Worm (Caenorhabditis elegans) whole organism, L3 larva: ENCODE results near the gene F32D8.14.

Source experiments
- R02D3.7 ChIP-seq: fragments of 150-350 bp; optimal IDR thresholded peaks from 2 replicates; lab custom pipeline; 2014; ENCODE audit warnings: missing biosample characterization, missing genetic modification characterization
- ZK546.5 ChIP-seq: sonication (generic microtip); optimal IDR thresholded peaks from 2 replicates; lab custom pipeline; 2017; ENCODE audit warnings: missing biosample characterization, missing genetic modification characterization
- aly-2 ChIP-seq: fragments of 150-350 bp; optimal IDR thresholded peaks from 2 replicates; lab custom pipeline; 2014; ENCODE audit warnings: missing biosample characterization, missing genetic modification characterization
- ama-1 ChIP-seq: fragments of 150-350 bp; optimal IDR thresholded peaks from 2 replicates; lab custom pipeline; 2018
- ceh-16 ChIP-seq: sonication (generic microtip); optimal IDR thresholded peaks from 2 replicates; lab custom pipeline; 2017; ENCODE audit warnings: missing biosample characterization, missing genetic modification characterization
- ceh-28 ChIP-seq: fragments of 150-350 bp; optimal IDR thresholded peaks from 2 replicates; lab custom pipeline; 2014; ENCODE audit warnings: missing biosample characterization, missing genetic modification reagents, missing genetic modification characterization
- ceh-9 ChIP-seq: sonication (generic microtip); optimal IDR thresholded peaks from 2 replicates; lab custom pipeline; 2018; ENCODE audit warnings: missing biosample characterization, missing genetic modification characterization
- daf-12 ChIP-seq: fragments of 150-350 bp; optimal IDR thresholded peaks from 2 replicates; lab custom pipeline; 2014; ENCODE audit warnings: missing biosample characterization, missing genetic modification reagents, missing genetic modification characterization
- egl-27 ChIP-seq: sonication (generic microtip); optimal IDR thresholded peaks from 4 replicates; lab custom pipeline; 2017; ENCODE audit warnings: missing biosample characterization, missing genetic modification reagents, missing genetic modification characterization
- egl-5 ChIP-seq: fragments of 150-350 bp; optimal IDR thresholded peaks from 2 replicates; lab custom pipeline; 2017; ENCODE audit warnings: missing biosample characterization, missing genetic modification reagents, missing genetic modification characterization, inconsistent platforms
- elt-2 ChIP-seq: sonication (generic microtip); optimal IDR thresholded peaks from 2 replicates; lab custom pipeline; 2016; ENCODE audit warnings: missing genetic modification reagents, mild to moderate bottlenecking, missing genetic modification characterization, missing compliant biosample characterization
- elt-3 ChIP-seq, 3 experiments: fragments of 150-350 bp in 1 of 3; sonication (generic microtip) in 2 of 3; optimal IDR thresholded peaks; 2 replicates in 2 of 3; 4 replicates in 1 of 3; lab custom pipeline; 2014 to 2017; ENCODE audit warnings: missing biosample characterization in 3 of 3, missing genetic modification characterization in 3 of 3
- fkh-10 ChIP-seq: sonication (generic microtip); optimal IDR thresholded peaks from 2 replicates; lab custom pipeline; 2017; ENCODE audit warnings: missing biosample characterization, missing genetic modification reagents, missing genetic modification characterization
- fkh-2 ChIP-seq: fragments of 150-350 bp; optimal IDR thresholded peaks from 2 replicates; lab custom pipeline; 2014; ENCODE audit warnings: missing biosample characterization, missing genetic modification reagents, missing genetic modification characterization
- fos-1 ChIP-seq: fragments of 150-350 bp; optimal IDR thresholded peaks from 2 replicates; lab custom pipeline; 2014; ENCODE audit warnings: missing biosample characterization, missing genetic modification characterization
- hmg-11 ChIP-seq: sonication (generic microtip); optimal IDR thresholded peaks from 2 replicates; lab custom pipeline; 2016; ENCODE audit warnings: missing genetic modification characterization, missing compliant biosample characterization
- jun-1 ChIP-seq: fragments of 150-350 bp; optimal IDR thresholded peaks from 2 replicates; lab custom pipeline; 2014; ENCODE audit warnings: missing biosample characterization, missing genetic modification reagents, missing genetic modification characterization
- lin-39 ChIP-seq: fragments of 150-350 bp; optimal IDR thresholded peaks from 2 replicates; lab custom pipeline; 2018; ENCODE audit warnings: missing biosample characterization, missing genetic modification reagents, missing genetic modification characterization
- lsy-12 ChIP-seq: sonication (generic microtip); optimal IDR thresholded peaks from 2 replicates; lab custom pipeline; 2016; ENCODE audit warnings: mild to moderate bottlenecking, missing genetic modification characterization, missing compliant biosample characterization
- mdl-1 ChIP-seq: fragments of 150-350 bp; optimal IDR thresholded peaks from 2 replicates; lab custom pipeline; 2014; ENCODE audit warnings: missing biosample characterization, missing genetic modification characterization
- mml-1 ChIP-seq: fragments of 150-350 bp; sonication (generic microtip); optimal IDR thresholded peaks from 3 replicates; lab custom pipeline; 2014; ENCODE audit warnings: missing biosample characterization, missing genetic modification characterization
- nfya-1 ChIP-seq: sonication (generic microtip); optimal IDR thresholded peaks from 2 replicates; lab custom pipeline; 2017; ENCODE audit warnings: missing genetic modification characterization, mild to moderate bottlenecking, missing compliant biosample characterization, antibody characterized with exemption, moderate library complexity; ENCODE audit not compliant: insufficient read depth
- nhr-11 ChIP-seq: fragments of 150-350 bp; optimal IDR thresholded peaks from 2 replicates; lab custom pipeline; 2014; ENCODE audit warnings: missing biosample characterization, missing genetic modification characterization
- nhr-12 ChIP-seq: fragments of 150-350 bp; optimal IDR thresholded peaks from 2 replicates; lab custom pipeline; 2014; ENCODE audit warnings: missing biosample characterization, missing genetic modification characterization
- nhr-23 ChIP-seq: fragments of 150-350 bp; optimal IDR thresholded peaks from 2 replicates; lab custom pipeline; 2014; ENCODE audit warnings: missing biosample characterization, missing genetic modification reagents, missing genetic modification characterization
- nhr-237 ChIP-seq: fragments of 150-350 bp; optimal IDR thresholded peaks from 2 replicates; lab custom pipeline; 2014; ENCODE audit warnings: missing biosample characterization, missing genetic modification characterization
- nhr-25 ChIP-seq: sonication (generic microtip); optimal IDR thresholded peaks from 2 replicates; lab custom pipeline; 2017; ENCODE audit warnings: missing biosample characterization, missing genetic modification characterization
- nhr-28 ChIP-seq: fragments of 150-350 bp; optimal IDR thresholded peaks from 2 replicates; lab custom pipeline; 2014; ENCODE audit warnings: missing biosample characterization, missing genetic modification characterization
- nhr-67 ChIP-seq: fragments of 150-350 bp; optimal IDR thresholded peaks from 2 replicates; lab custom pipeline; 2014; ENCODE audit warnings: missing biosample characterization, missing genetic modification characterization
- nhr-76 ChIP-seq: fragments of 150-350 bp; sonication (generic microtip); optimal IDR thresholded peaks from 5 replicates; lab custom pipeline; 2014; ENCODE audit warnings: missing biosample characterization, missing genetic modification characterization
- nhr-77 ChIP-seq: fragments of 150-350 bp; optimal IDR thresholded peaks from 2 replicates; lab custom pipeline; 2014; ENCODE audit warnings: missing biosample characterization, missing genetic modification characterization
- pha-4 ChIP-seq: fragments of 150-350 bp; optimal IDR thresholded peaks from 2 replicates; lab custom pipeline; 2014; ENCODE audit warnings: missing biosample characterization, missing genetic modification reagents, missing genetic modification characterization
- pqm-1 ChIP-seq: fragments of 150-350 bp; optimal IDR thresholded peaks from 2 replicates; lab custom pipeline; 2017; ENCODE audit warnings: missing biosample characterization, missing genetic modification characterization, inconsistent platforms
- skn-1 ChIP-seq: fragments of 150-350 bp; optimal IDR thresholded peaks from 2 replicates; lab custom pipeline; 2014; ENCODE audit warnings: missing biosample characterization, missing genetic modification characterization
- snpc-4 ChIP-seq: fragments of 150-350 bp; optimal IDR thresholded peaks from 2 replicates; lab custom pipeline; 2014; ENCODE audit warnings: missing biosample characterization, missing genetic modification characterization
- tbx-2 ChIP-seq: sonication (generic microtip); optimal IDR thresholded peaks from 2 replicates; lab custom pipeline; 2016; ENCODE audit warnings: mild to moderate bottlenecking, missing genetic modification characterization, missing compliant biosample characterization
- unc-39 ChIP-seq: sonication (generic microtip); optimal IDR thresholded peaks from 4 replicates; lab custom pipeline; 2017; ENCODE audit warnings: missing biosample characterization, missing genetic modification characterization

The F32D8.14 gene

DNA sequence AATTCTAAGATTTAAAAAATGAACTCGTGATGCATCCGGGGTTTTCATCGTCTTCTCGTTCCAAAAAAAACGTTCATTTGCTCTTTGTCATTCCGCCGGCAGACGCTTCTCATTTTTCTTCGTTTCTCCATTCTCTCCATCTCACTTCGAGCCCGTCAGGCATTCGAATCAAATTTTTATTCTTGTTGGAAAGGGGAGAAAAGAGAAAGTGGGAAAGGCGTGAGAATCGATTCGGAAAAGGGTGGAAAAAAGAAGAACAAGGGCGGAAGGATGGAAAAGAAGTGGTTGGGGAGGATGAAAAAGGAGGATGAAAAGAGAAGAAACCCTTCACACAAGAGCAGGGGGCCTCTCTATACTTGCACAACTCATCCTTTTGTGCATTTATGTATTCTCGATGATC lies 10.2 kb upstream of the F32D8.14 start:
- TF ChIP-seq ceh-16 (tag; lab: Kevin White, UChicago) (no peak), nhr-12 (tag; lab: Kevin White, UChicago) (no peak), tbx-2 (tag; lab: Kevin White, UChicago) (no peak), hmg-11 (tag; lab: Kevin White, UChicago) (peak; percentile 48), ZK546.5 (tag; lab: Kevin White, UChicago) (no peak), nhr-28 (no peak), egl-27 (tag; lab: Kevin White, UChicago) (no peak), pha-4 (tag; lab: Kevin White, UChicago) (no peak), lin-39 (tag; lab: Kevin White, UChicago) (peak; percentile 52), fkh-10 (GFP tag; lab: Kevin White, UChicago) (peak; percentile 52), nhr-237 (no peak), daf-12 (tag; lab: Kevin White, UChicago) (no peak), egl-5 (tag; lab: Kevin White, UChicago) (no peak), nfya-1 (tag; lab: Kevin White, UChicago) (peak; percentile 39), fos-1 (tag; lab: Kevin White, UChicago) (no peak), mdl-1 (no peak), ama-1 (lab: Kevin White, UChicago) (no peak)

DNA sequence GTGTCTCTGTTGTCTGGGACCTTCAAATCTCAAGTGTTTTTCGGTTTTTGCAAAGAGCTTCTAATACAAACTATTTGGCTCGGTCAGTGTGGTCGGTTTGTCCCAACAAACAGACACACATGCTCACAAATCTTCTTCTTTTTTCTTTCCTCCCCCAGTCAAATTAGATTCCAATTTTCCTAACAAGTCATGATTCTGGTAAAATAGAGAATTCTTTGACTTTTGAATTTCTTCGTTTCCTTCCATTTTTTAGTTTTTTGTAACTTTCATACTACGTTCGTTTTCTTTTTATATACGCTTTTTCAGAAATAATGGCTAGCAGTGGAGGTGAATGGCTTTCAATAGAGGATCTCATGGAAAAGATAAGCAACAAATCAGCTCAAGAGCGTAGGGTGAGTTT lies 9.2 kb upstream of the F32D8.14 start, which contains the start of gene F32D8.15:
TSS of gene F32D8.15 (plus strand) at position 301 of the 400 bp plus-strand sequence.
- TF ChIP-seq tbx-2 (tag; lab: Kevin White, UChicago) = no peak
- TF ChIP-seq fos-1 (tag; lab: Kevin White, UChicago) = no peak
- TF ChIP-seq ceh-9 (tag; lab: Kevin White, UChicago) = no peak
- no peak for TF ChIP-seq lsy-12 (tag; lab: Kevin White, UChicago)
- no peak for TF ChIP-seq unc-39
- TF ChIP-seq aly-2 = no peak
- TF ChIP-seq nhr-12 (tag; lab: Kevin White, UChicago) = no peak
- no peak for TF ChIP-seq snpc-4
- no peak for TF ChIP-seq nhr-77 (tag; lab: Kevin White, UChicago)
- no peak for TF ChIP-seq skn-1 (tag; lab: Kevin White, UChicago)
- TF ChIP-seq mml-1 (tag; lab: Kevin White, UChicago) = no peak
- TF ChIP-seq nhr-25 = no peak
- TF ChIP-seq egl-5 (tag; lab: Kevin White, UChicago) = no peak
- TF ChIP-seq ceh-28 (tag; lab: Kevin White, UChicago) = no peak
- no peak for TF ChIP-seq lin-39 (tag; lab: Kevin White, UChicago)
- no peak for TF ChIP-seq mdl-1
- no peak for TF ChIP-seq ceh-16 (tag; lab: Kevin White, UChicago)
- TF ChIP-seq R02D3.7 (tag; lab: Kevin White, UChicago) = no peak
- no peak for TF ChIP-seq nhr-23 (tag; lab: Kevin White, UChicago)
- TF ChIP-seq, all 47 proteins: peak for 0

DNA sequence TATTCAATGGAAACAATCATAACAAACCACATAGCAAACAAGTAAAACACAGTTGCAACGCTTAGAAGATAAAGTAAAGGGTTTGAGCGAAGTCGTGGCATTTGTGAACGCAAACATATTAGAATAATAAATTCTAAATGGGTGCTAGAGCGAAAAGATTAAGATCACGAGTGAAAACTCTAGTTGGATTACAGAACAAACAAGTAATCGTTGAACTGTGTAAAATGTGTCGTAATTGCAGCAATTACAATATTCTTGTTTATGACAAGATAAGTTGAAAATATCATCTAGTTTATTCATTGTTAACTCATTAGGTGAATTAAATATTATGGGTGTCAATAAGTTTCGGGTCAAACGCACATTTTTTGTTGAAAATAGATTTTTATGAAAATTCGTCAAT lies 8.1 kb upstream of the F32D8.14 start, which contains the start of gene F32D8.8:
TSS of gene F32D8.8 (minus strand) at position 101 of the 400 bp plus-strand sequence.
- TF ChIP-seq aly-2 = no peak
- no peak for TF ChIP-seq nhr-67 (tag; lab: Kevin White, UChicago)
- TF ChIP-seq jun-1 (tag; lab: Kevin White, UChicago) = no peak
- no peak for TF ChIP-seq nhr-12 (tag; lab: Kevin White, UChicago)

DNA sequence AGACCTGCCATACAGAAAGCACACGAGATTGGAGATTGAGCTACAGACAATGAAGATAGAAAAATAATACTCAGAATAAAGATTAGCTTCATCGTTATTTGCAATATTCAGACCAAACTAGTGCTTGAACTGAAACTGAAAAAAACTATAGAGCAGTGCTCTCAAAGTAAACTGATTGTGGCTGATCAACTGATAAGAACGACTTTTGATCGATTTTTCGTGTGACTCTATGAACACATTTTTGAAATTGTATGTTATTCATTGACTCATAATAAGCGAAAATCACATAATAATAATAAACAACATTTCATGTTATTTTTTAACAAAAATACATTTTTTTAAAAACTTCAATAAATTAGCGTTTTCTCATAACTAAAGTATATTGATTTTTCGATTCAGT lies 6.5 kb upstream of the F32D8.14 start, which contains the start of gene spp-16:
TSS of gene spp-16 (minus strand) at position 179 of the 400 bp plus-strand sequence.
- TF ChIP-seq ceh-28 (tag; lab: Kevin White, UChicago) (no peak), lsy-12 (tag; lab: Kevin White, UChicago) (no peak), elt-3 (tag; optimal IDR thresholded peaks at IDR 0.05; lab: Kevin White, UChicago) (no peak), fkh-2 (tag; lab: Kevin White, UChicago) (no peak), pqm-1 (tag; lab: Kevin White, UChicago) (peak; percentile 25), nhr-76 (tag; lab: Kevin White, UChicago) (no peak), mml-1 (tag; lab: Kevin White, UChicago) (no peak), ceh-9 (tag; lab: Kevin White, UChicago) (no peak), pha-4 (tag; lab: Kevin White, UChicago) (no peak), nhr-11 (no peak), tbx-2 (tag; lab: Kevin White, UChicago) (no peak), fos-1 (tag; lab: Kevin White, UChicago) (no peak), jun-1 (tag; lab: Kevin White, UChicago) (no peak), unc-39 (no peak), aly-2 (no peak), elt-2 (tag; lab: Kevin White, UChicago) (peak; percentile 56)
